Fruit fly (Drosophila melanogaster) whole organism, embryonic: ENCODE data around the gene Lip2.

ENCODE experiments used
- Atf-2 ChIP-seq: fragments of 200-800 bp; sonication (Bioruptor generic); optimal IDR thresholded peaks from 2 replicates; lab custom pipeline; 2016; ENCODE audit warnings: missing biosample characterization, missing genetic modification characterization
- CG10267 ChIP-seq: fragments of 200-800 bp; sonication (Bioruptor generic); optimal IDR thresholded peaks from 2 replicates; lab custom pipeline; 2018; ENCODE audit warnings: missing biosample characterization, mild to moderate bottlenecking, missing genetic modification characterization, moderate library complexity
- CG10274 ChIP-seq: fragments of 200-800 bp; sonication (Bioruptor generic); optimal IDR thresholded peaks from 3 replicates; lab custom pipeline; 2017; ENCODE audit warnings: missing biosample characterization, mild to moderate bottlenecking, missing genetic modification characterization
- CG10321 ChIP-seq: fragments of 200-800 bp; sonication (Bioruptor generic); IDR thresholded peaks from 2 replicates; pipeline ENCODE4 v1.3.6; 2022; ENCODE audit warnings: missing biosample characterization, missing genetic modification characterization
- CG11456 ChIP-seq: fragments of 200-800 bp; sonication (Bioruptor generic); IDR thresholded peaks from 3 replicates; pipeline ENCODE4 v1.3.6; 2022; ENCODE audit warnings: missing biosample characterization, missing genetic modification characterization
- CG12659 ChIP-seq: fragments of 200-800 bp; sonication (Bioruptor generic); optimal IDR thresholded peaks from 3 replicates; lab custom pipeline; 2017; ENCODE audit warnings: mild to moderate bottlenecking, missing biosample characterization, missing genetic modification reagents, missing genetic modification characterization
- CG13894 ChIP-seq: fragments of 200-800 bp; sonication (Bioruptor generic); optimal IDR thresholded peaks from 3 replicates; lab custom pipeline; 2018; ENCODE audit warnings: missing biosample characterization, mild to moderate bottlenecking, missing genetic modification characterization, moderate library complexity
- CG1529 ChIP-seq: fragments of 200-800 bp; sonication (Bioruptor generic); optimal IDR thresholded peaks from 3 replicates; lab custom pipeline; 2018; ENCODE audit warnings: missing biosample characterization, missing genetic modification characterization
- CG15479 ChIP-seq: fragments of 200-800 bp; sonication (Bioruptor generic); optimal IDR thresholded peaks from 3 replicates; lab custom pipeline; 2019; ENCODE audit warnings: missing biosample characterization, mild to moderate bottlenecking, missing genetic modification characterization, moderate library complexity
- CG15514 ChIP-seq: fragments of 200-800 bp; sonication (Bioruptor generic); optimal IDR thresholded peaks from 3 replicates; lab custom pipeline; 2017; ENCODE audit warnings: missing biosample characterization, missing genetic modification characterization, mild to moderate bottlenecking, moderate library complexity, missing genetic modification reagents
- CG16813 ChIP-seq: fragments of 200-800 bp; sonication (Bioruptor generic); IDR thresholded peaks from 3 replicates; pipeline ENCODE4 v1.3.6; 2022; ENCODE audit warnings: missing biosample characterization, missing genetic modification characterization; ENCODE audit not compliant: partially characterized antibody
- CG17359 ChIP-seq: fragments of 200-800 bp; sonication (Bioruptor generic); optimal IDR thresholded peaks from 3 replicates; lab custom pipeline; 2018; ENCODE audit warnings: missing biosample characterization, mild to moderate bottlenecking, missing genetic modification characterization, moderate library complexity
- CG2129 ChIP-seq: fragments of 200-800 bp; sonication (Bioruptor generic); IDR thresholded peaks from 2 replicates; pipeline ENCODE4 v1.3.6; 2022; ENCODE audit warnings: missing biosample characterization, missing genetic modification characterization; ENCODE audit not compliant: partially characterized antibody
- CG2678 ChIP-seq: fragments of 200-800 bp; sonication (Bioruptor generic); optimal IDR thresholded peaks from 3 replicates; lab custom pipeline; 2019; ENCODE audit warnings: missing biosample characterization, mild to moderate bottlenecking, missing genetic modification characterization, moderate library complexity
- CG2889 ChIP-seq: fragments of 200-800 bp; sonication (Bioruptor generic); IDR thresholded peaks from 3 replicates; pipeline ENCODE4 v1.3.6; 2022; ENCODE audit warnings: missing biosample characterization, missing genetic modification characterization
- CG31441 ChIP-seq: fragments of 200-800 bp; sonication (Bioruptor generic); IDR thresholded peaks from 2 replicates; pipeline ENCODE4 v1.3.6; 2022; ENCODE audit warnings: missing biosample characterization, missing genetic modification characterization
- CG34224 ChIP-seq: fragments of 200-800 bp; sonication (Bioruptor generic); IDR thresholded peaks from 3 replicates; pipeline ENCODE4 v1.3.6; 2022; ENCODE audit warnings: missing biosample characterization, missing genetic modification characterization; ENCODE audit not compliant: partially characterized antibody
- CG4617 ChIP-seq: fragments of 200-800 bp; sonication (Bioruptor generic); optimal IDR thresholded peaks from 3 replicates; lab custom pipeline; 2016; ENCODE audit warnings: missing biosample characterization, missing genetic modification characterization, borderline replicate concordance
- CG6254 ChIP-seq: fragments of 200-800 bp; sonication (Bioruptor generic); optimal IDR thresholded peaks from 3 replicates; lab custom pipeline; 2017; ENCODE audit warnings: mild to moderate bottlenecking, missing biosample characterization, missing genetic modification reagents, missing genetic modification characterization
- CG6791 ChIP-seq: fragments of 200-800 bp; sonication (Bioruptor generic); IDR thresholded peaks from 3 replicates; pipeline ENCODE4 v1.3.6; 2022; ENCODE audit warnings: missing biosample characterization, missing genetic modification characterization; ENCODE audit not compliant: partially characterized antibody
- CG9215 ChIP-seq: fragments of 200-800 bp; sonication (Bioruptor generic); IDR thresholded peaks from 2 replicates; pipeline ENCODE4 v1.3.6; 2022; ENCODE audit warnings: missing biosample characterization, missing genetic modification characterization
- CG9437 ChIP-seq: fragments of 200-800 bp; sonication (Bioruptor generic); optimal IDR thresholded peaks from 2 replicates; lab custom pipeline; 2018; ENCODE audit warnings: missing biosample characterization, mild to moderate bottlenecking, missing genetic modification characterization
- CG9932 ChIP-seq: fragments of 200-800 bp; sonication (Bioruptor generic); IDR thresholded peaks from 2 replicates; pipeline ENCODE4 v1.3.6; 2022; ENCODE audit warnings: missing biosample characterization, missing genetic modification characterization
- CoRest ChIP-seq: fragments of 200-800 bp; sonication (Bioruptor generic); optimal IDR thresholded peaks from 3 replicates; lab custom pipeline; 2018; ENCODE audit warnings: missing biosample characterization, mild to moderate bottlenecking, missing genetic modification characterization, moderate library complexity
- Dek ChIP-seq: fragments of 200-800 bp; sonication (Bioruptor generic); optimal IDR thresholded peaks from 3 replicates; lab custom pipeline; 2019; ENCODE audit warnings: missing biosample characterization, mild to moderate bottlenecking, missing genetic modification characterization, moderate library complexity
- E2f1 ChIP-seq: fragments of 200-800 bp; sonication (Bioruptor generic); IDR thresholded peaks from 2 replicates; pipeline ENCODE4 v1.3.6; 2022; ENCODE audit warnings: missing biosample characterization, missing genetic modification characterization
- Eip74EF ChIP-seq, 2 experiments: fragments of 200-800 bp in 1 of 2; fragments of >200 bp in 1 of 2; sonication (Bioruptor generic) in 1 of 2; optimal IDR thresholded peaks; 2 replicates each; lab custom pipeline; 2017 to 2019; ENCODE audit warnings: missing biosample characterization in 2 of 2, missing genetic modification characterization in 2 of 2, mild to moderate bottlenecking in 1 of 2, moderate library complexity in 1 of 2
- Fer1 ChIP-seq: fragments of 200-800 bp; sonication (Bioruptor generic); optimal IDR thresholded peaks from 2 replicates; lab custom pipeline; 2017; ENCODE audit warnings: missing biosample characterization, mild to moderate bottlenecking, missing genetic modification characterization
- Fer3 ChIP-seq: fragments of 200-800 bp; sonication (Bioruptor generic); optimal IDR thresholded peaks from 2 replicates; lab custom pipeline; 2018; ENCODE audit warnings: missing biosample characterization, mild to moderate bottlenecking, missing genetic modification characterization, moderate library complexity
- HLH4C ChIP-seq: fragments of 200-800 bp; sonication (Bioruptor generic); IDR thresholded peaks from 3 replicates; pipeline ENCODE4 v1.3.6; 2022; ENCODE audit warnings: missing biosample characterization, missing genetic modification characterization; ENCODE audit not compliant: partially characterized antibody
- Max ChIP-seq: fragments of 200-800 bp; sonication (Bioruptor generic); optimal IDR thresholded peaks from 2 replicates; lab custom pipeline; 2016; ENCODE audit warnings: missing biosample characterization, mild to moderate bottlenecking, missing genetic modification characterization
- NfI ChIP-seq: fragments of 200-800 bp; sonication (Bioruptor generic); optimal IDR thresholded peaks from 3 replicates; lab custom pipeline; 2018; ENCODE audit warnings: missing biosample characterization, mild to moderate bottlenecking, missing genetic modification characterization, moderate library complexity
- Poxn ChIP-seq: fragments of 200-800 bp; sonication (Bioruptor generic); IDR thresholded peaks from 2 replicates; pipeline ENCODE4 v1.3.6; 2022; ENCODE audit warnings: missing biosample characterization, missing genetic modification characterization
- Spps ChIP-seq: fragments of 200-800 bp; sonication (Bioruptor generic); optimal IDR thresholded peaks from 2 replicates; lab custom pipeline; 2018; ENCODE audit warnings: missing biosample characterization, mild to moderate bottlenecking, missing genetic modification characterization
- ac ChIP-seq: fragments of 200-800 bp; sonication (Bioruptor generic); optimal IDR thresholded peaks from 3 replicates; lab custom pipeline; 2017; ENCODE audit warnings: missing biosample characterization, mild to moderate bottlenecking, missing genetic modification characterization
- bbx ChIP-seq: fragments of 200-800 bp; sonication (Bioruptor generic); IDR thresholded peaks from 2 replicates; pipeline ENCODE4 v1.3.6; 2022; ENCODE audit warnings: missing biosample characterization, missing genetic modification characterization; ENCODE audit not compliant: partially characterized antibody
- cato ChIP-seq: fragments of 200-800 bp; sonication (Bioruptor generic); optimal IDR thresholded peaks from 2 replicates; lab custom pipeline; 2016; ENCODE audit warnings: missing biosample characterization, missing genetic modification characterization, borderline replicate concordance
- dan ChIP-seq: fragments of 200-800 bp; sonication (Bioruptor generic); IDR thresholded peaks from 2 replicates; pipeline ENCODE4 v1.3.6; 2022; ENCODE audit warnings: missing biosample characterization, missing genetic modification characterization
- dysf ChIP-seq: fragments of 200-800 bp; sonication (Bioruptor generic); IDR thresholded peaks from 3 replicates; pipeline ENCODE4 v1.3.6; 2022; ENCODE audit warnings: missing biosample characterization, missing genetic modification characterization
- kah ChIP-seq: fragments of 200-800 bp; sonication (Bioruptor generic); optimal IDR thresholded peaks from 2 replicates; lab custom pipeline; 2018; ENCODE audit warnings: missing biosample characterization, mild to moderate bottlenecking, missing genetic modification characterization
- kay ChIP-seq: fragments of 200-800 bp; sonication (Bioruptor generic); optimal IDR thresholded peaks from 2 replicates; lab custom pipeline; 2016; ENCODE audit warnings: missing biosample characterization, missing genetic modification characterization
- klu ChIP-seq: fragments of 200-800 bp; sonication (Bioruptor generic); IDR thresholded peaks from 2 replicates; pipeline ENCODE4 v1.3.6; 2022; ENCODE audit warnings: missing biosample characterization, missing genetic modification characterization
- kni ChIP-seq: fragments of 200-800 bp; sonication (Bioruptor generic); optimal IDR thresholded peaks from 3 replicates; lab custom pipeline; 2017; ENCODE audit warnings: mild to moderate bottlenecking, missing biosample characterization, missing genetic modification reagents, missing genetic modification characterization
- onecut ChIP-seq: fragments of 200-800 bp; sonication (Bioruptor generic); IDR thresholded peaks from 2 replicates; pipeline ENCODE4 v1.3.6; 2022; ENCODE audit warnings: missing biosample characterization, missing genetic modification characterization
- salm ChIP-seq: fragments of 200-800 bp; sonication (Bioruptor generic); optimal IDR thresholded peaks from 2 replicates; lab custom pipeline; 2018; ENCODE audit warnings: missing biosample characterization, mild to moderate bottlenecking, missing genetic modification characterization
- sens-2 ChIP-seq: fragments of 200-800 bp; sonication (Bioruptor generic); IDR thresholded peaks from 2 replicates; pipeline ENCODE4 v1.3.6; 2022; ENCODE audit warnings: missing biosample characterization, missing genetic modification characterization
- sisA ChIP-seq: fragments of 200-800 bp; sonication (Bioruptor generic); IDR thresholded peaks from 2 replicates; pipeline ENCODE4 v1.3.6; 2022; ENCODE audit warnings: missing biosample characterization, missing genetic modification characterization
- tap ChIP-seq: fragments of 200-800 bp; optimal IDR thresholded peaks from 3 replicates; lab custom pipeline; 2019; ENCODE audit warnings: missing biosample characterization, mild to moderate bottlenecking, missing genetic modification characterization, moderate library complexity
- trh ChIP-seq: fragments of 200-800 bp; sonication (Bioruptor generic); optimal IDR thresholded peaks from 2 replicates; lab custom pipeline; 2016; ENCODE audit warnings: missing biosample characterization, missing genetic modification characterization

The Lip2 gene

DNA sequence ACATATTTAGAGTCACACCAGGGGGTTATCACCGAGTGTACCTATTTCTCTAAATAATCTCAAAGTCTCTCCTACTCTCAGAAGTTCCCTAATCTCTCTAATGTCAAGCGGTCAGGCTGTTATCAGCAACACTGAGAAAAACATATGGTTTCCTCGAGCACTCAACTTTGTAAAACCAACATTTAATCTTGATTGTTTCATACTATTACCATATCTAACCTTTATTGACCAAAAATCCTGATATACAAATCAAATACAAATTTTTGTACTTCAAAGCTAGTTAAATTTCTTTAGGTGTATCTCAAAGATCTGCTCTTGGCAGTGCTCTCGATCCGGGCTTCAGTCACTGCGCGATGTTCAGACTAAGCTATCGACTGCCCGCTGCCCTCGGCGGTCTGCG lies 6.0 kb downstream of the Lip2 start, which contains the start of gene CG6415 (continued):
- peak; percentile 21 for TF ChIP-seq kah (GFP tag; lab: Kevin White, UChicago)
- no peak for TF ChIP-seq kni (GFP tag; lab: Kevin White, UChicago)
- TF ChIP-seq CG6791 = no peak
- TF ChIP-seq tap (tag; lab: Kevin White, UChicago) = peak; percentile 73
- TF ChIP-seq CoRest (tag; lab: Kevin White, UChicago) = peak; percentile 81
- TF ChIP-seq CG10274 (GFP tag; lab: Kevin White, UChicago) = peak; percentile 44
- TF ChIP-seq klu = no peak; the same call in 1 of the 2 replicates
- TF ChIP-seq Max (GFP tag; lab: Kevin White, UChicago) = peak; percentile 3
- peak; percentile 78 for TF ChIP-seq CG11456 (GFP tag; lab: Robert Waterston, UW)
- peak; percentile 75 for TF ChIP-seq Fer3 (tag; lab: Kevin White, UChicago)
- TF ChIP-seq CG9215 (GFP tag; lab: Robert Waterston, UW) = peak; percentile 67
- TF ChIP-seq kay (GFP tag; lab: Kevin White, UChicago) = peak; percentile 11
- no peak for TF ChIP-seq Fer1 (GFP tag; lab: Kevin White, UChicago)
- TF ChIP-seq CG34224 (GFP tag; lab: Robert Waterston, UW) = no peak
- peak; percentile 87 for TF ChIP-seq CG2678 (tag; lab: Kevin White, UChicago)
- TF ChIP-seq sisA (GFP tag; lab: Robert Waterston, UW) = peak; percentile 48
- peak; percentile 58 for TF ChIP-seq Dek (tag; lab: Kevin White, UChicago)
- TF ChIP-seq onecut (GFP tag; lab: Robert Waterston, UW) = peak; percentile 45; the same call in 1 of the 2 replicates
- TF ChIP-seq trh = no peak
- TF ChIP-seq CG15514 (GFP tag; lab: Kevin White, UChicago) = peak; percentile 44
- TF ChIP-seq CG2889 = peak; percentile 50; the same call in 1 of the 3 replicates
- TF ChIP-seq sens-2 = 0 out of 2 replicates have a peak, but pooled peaks have one; percentile 50
- peak; percentile 68 for TF ChIP-seq E2f1 (GFP tag; lab: Robert Waterston, UW)
- no peak for TF ChIP-seq dan (GFP tag; lab: Robert Waterston, UW)
- TF ChIP-seq cato (GFP tag; lab: Kevin White, UChicago) = peak; percentile 4
- peak; percentile 80 for TF ChIP-seq dysf (GFP tag; lab: Robert Waterston, UW)
- peak; percentile 36; the same call in 1 of the 2 replicates for TF ChIP-seq CG9932 (GFP tag; lab: Robert Waterston, UW)
- TF ChIP-seq CG12659 = peak; percentile 61
- TF ChIP-seq CG15479 (GFP tag; lab: Kevin White, UChicago) = peak; percentile 64
- no peak for TF ChIP-seq CG2129 (GFP tag; lab: Robert Waterston, UW)
- TF ChIP-seq CG31441 (GFP tag; lab: Robert Waterston, UW) = peak; percentile 76
- TF ChIP-seq CG9437 (GFP tag; lab: Kevin White, UChicago) = peak; percentile 29
- peak; percentile 47 for TF ChIP-seq salm (tag; lab: Kevin White, UChicago)
- TF ChIP-seq ac (GFP tag; lab: Kevin White, UChicago) = no peak
- TF ChIP-seq NfI = peak; percentile 60
- TF ChIP-seq Eip74EF (GFP tag; optimal IDR thresholded peaks at IDR 0.05; lab: Kevin White, UChicago) = no peak
- TF ChIP-seq Spps (tag; lab: Kevin White, UChicago) = peak; percentile 32
- peak; percentile 65 for TF ChIP-seq CG10267 (tag; lab: Kevin White, UChicago)
- peak; percentile 61 for TF ChIP-seq Atf-2
- TF ChIP-seq Poxn (GFP tag; lab: Robert Waterston, UW) = no peak
- no peak for TF ChIP-seq HLH4C (GFP tag; lab: Robert Waterston, UW)
- 0 out of 2 replicates have a peak, but pooled peaks have one; percentile 17 for TF ChIP-seq CG10321
- TF ChIP-seq CG4617 = no peak
- TF ChIP-seq CG16813 = no peak
- TF ChIP-seq bbx (GFP tag; lab: Robert Waterston, UW) = no peak
- peak; percentile 77 for TF ChIP-seq CG17359 (tag; lab: Kevin White, UChicago)
- peak; percentile 43 for TF ChIP-seq CG13894 (tag; lab: Kevin White, UChicago)
- peak; percentile 20 for TF ChIP-seq CG6254 (GFP tag; lab: Kevin White, UChicago)
- peak; percentile 59 for TF ChIP-seq CG1529 (GFP tag; lab: Kevin White, UChicago)
